Worm (Caenorhabditis elegans) whole organism, L4 larva: ENCODE results near the gene C17G1.14.
A peak's percentile ranks its signal among the peaks of the same experiment; 100 is the strongest.

Experiments
- aly-2 ChIP-seq: sonication (generic microtip); optimal IDR thresholded peaks from 2 replicates; lab custom pipeline; 2018; ENCODE audit warnings: missing biosample characterization, missing genetic modification characterization
- dmd-9 ChIP-seq: fragments of 200-800 bp; sonication (Bioruptor generic); IDR thresholded peaks from 2 replicates; pipeline ENCODE4 v1.3.6; 2022; ENCODE audit warnings: missing genetic modification reagents, missing genetic modification characterization, missing compliant biosample characterization
- hmg-1.1 ChIP-seq: fragments of 200-800 bp; sonication (Bioruptor generic); IDR thresholded peaks from 2 replicates; pipeline ENCODE4 v1.3.6; 2022; ENCODE audit warnings: missing genetic modification reagents, missing genetic modification characterization, missing compliant biosample characterization
- lin-15B ChIP-seq: fragments of 150-350 bp; sonication (generic microtip); optimal IDR thresholded peaks from 3 replicates; lab custom pipeline; 2014; ENCODE audit warnings: missing biosample characterization, missing genetic modification characterization
- mdl-1 ChIP-seq, 2 experiments: fragments of 150-350 bp in 1 of 2; sonication (generic microtip) in 1 of 2; optimal IDR thresholded peaks; 2 replicates each; lab custom pipeline; 2014 to 2017; ENCODE audit warnings: missing biosample characterization in 2 of 2, missing genetic modification characterization in 2 of 2
- nhr-11 ChIP-seq: fragments of 150-350 bp; optimal IDR thresholded peaks from 2 replicates; lab custom pipeline; 2014; ENCODE audit warnings: missing biosample characterization, missing genetic modification characterization
- ztf-11 ChIP-seq: fragments of 150-350 bp; optimal IDR thresholded peaks from 2 replicates; lab custom pipeline; 2014; ENCODE audit warnings: missing biosample characterization, missing genetic modification characterization

- TF ChIP-seq ztf-11 (tag; lab: Kevin White, UChicago) = no peak
- TF ChIP-seq dmd-9 (GFP tag; lab: Robert Waterston, UW) = no peak
- TF ChIP-seq nhr-11 (tag; lab: Kevin White, UChicago) = no peak
- peak in 1 of 2 experiments; percentile 60 for TF ChIP-seq mdl-1 (tag; optimal IDR thresholded peaks at IDR 0.05; lab: Kevin White, UChicago)
- no peak for TF ChIP-seq aly-2 (tag; lab: Kevin White, UChicago)
- peak; percentile 70 for TF ChIP-seq hmg-1.1 (GFP tag; lab: Robert Waterston, UW)
- TF ChIP-seq lin-15B (tag; lab: Kevin White, UChicago) = no peak
Observed at ce11 chrX:9899426-9900131, 39.0 kb upstream of the C17G1.14 start, which contains the start of gene phf-34.
